Worm (Caenorhabditis elegans): Measurements from ENCODE around the gene H10D18.1.

DNA sequence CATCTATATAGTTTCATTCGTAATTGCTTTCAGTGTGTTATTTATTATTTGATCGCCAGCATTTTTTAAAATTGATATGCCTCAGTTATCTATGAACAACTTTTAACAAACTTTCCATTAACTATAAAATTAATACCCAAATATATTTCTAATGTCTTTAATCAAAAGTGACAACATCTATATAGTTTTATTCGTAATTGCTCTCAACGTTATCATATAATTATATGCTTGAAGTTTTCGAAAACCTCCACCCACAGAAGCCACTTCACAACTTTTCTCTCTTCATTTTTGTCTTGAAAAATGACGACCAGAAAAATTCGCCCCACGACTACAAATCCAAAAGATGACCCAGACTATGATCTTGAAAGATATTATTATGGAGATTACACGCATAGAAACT is 6.7 kb upstream of the H10D18.1 start, which contains the start of gene srw-6:
- TF ChIP-seq him-1 (tag; optimal IDR thresholded peaks at IDR 0.05) (no peak), W03F9.2 (tag; optimal IDR thresholded peaks at IDR 0.05) (no peak)

All from whole organism, L4/young adult.